Fruit fly (Drosophila melanogaster) whole organism, embryonic: ENCODE results near the gene CG31431.

Source experiments
- B-H1 ChIP-seq: fragments of 200-800 bp; sonication (Bioruptor generic); IDR thresholded peaks from 3 replicates; pipeline ENCODE4 v1.3.6; 2022; ENCODE audit warnings: missing biosample characterization, missing genetic modification characterization
- CG10209 ChIP-seq: fragments of 200-800 bp; sonication (Bioruptor generic); optimal IDR thresholded peaks from 3 replicates; lab custom pipeline; 2017; ENCODE audit warnings: missing biosample characterization, mild to moderate bottlenecking, missing genetic modification characterization, missing genetic modification reagents
- CG10274 ChIP-seq: fragments of 200-800 bp; sonication (Bioruptor generic); optimal IDR thresholded peaks from 3 replicates; lab custom pipeline; 2017; ENCODE audit warnings: missing biosample characterization, mild to moderate bottlenecking, missing genetic modification characterization
- CG11085 ChIP-seq: fragments of 200-800 bp; sonication (Bioruptor generic); IDR thresholded peaks from 2 replicates; pipeline ENCODE4 v1.3.6; 2022; ENCODE audit warnings: missing biosample characterization, missing genetic modification characterization
- CG12155 ChIP-seq: fragments of 200-800 bp; sonication (Bioruptor generic); optimal IDR thresholded peaks from 3 replicates; lab custom pipeline; 2016; ENCODE audit warnings: missing biosample characterization, missing genetic modification characterization
- CG14860 ChIP-seq: fragments of 200-800 bp; sonication (Bioruptor generic); IDR thresholded peaks from 3 replicates; pipeline ENCODE4 v1.3.6; 2022; ENCODE audit warnings: missing biosample characterization, missing genetic modification characterization; ENCODE audit not compliant: partially characterized antibody
- CG2712 ChIP-seq: fragments of 200-800 bp; optimal IDR thresholded peaks from 3 replicates; lab custom pipeline; 2019; ENCODE audit warnings: missing biosample characterization, mild to moderate bottlenecking, missing genetic modification characterization, moderate library complexity
- CG2875 ChIP-seq: fragments of 200-800 bp; sonication (Bioruptor generic); optimal IDR thresholded peaks from 2 replicates; lab custom pipeline; 2017; ENCODE audit warnings: missing biosample characterization, mild to moderate bottlenecking, missing genetic modification characterization, missing genetic modification reagents
- CG32767 ChIP-seq: fragments of 200-800 bp; sonication (Bioruptor generic); IDR thresholded peaks from 2 replicates; pipeline ENCODE4 v1.3.6; 2022; ENCODE audit warnings: missing biosample characterization, missing genetic modification characterization
- CG33213 ChIP-seq: fragments of 200-800 bp; sonication (Bioruptor generic); optimal IDR thresholded peaks from 3 replicates; lab custom pipeline; 2016; ENCODE audit warnings: missing biosample characterization, missing genetic modification characterization
- CG34422 ChIP-seq: fragments of 200-800 bp; sonication (Bioruptor generic); IDR thresholded peaks from 3 replicates; pipeline ENCODE4 v1.3.6; 2022; ENCODE audit warnings: missing biosample characterization, missing genetic modification characterization
- CG42726 ChIP-seq: fragments of 200-800 bp; sonication (Bioruptor generic); IDR thresholded peaks from 2 replicates; pipeline ENCODE4 v1.3.6; 2022; ENCODE audit warnings: missing biosample characterization, missing genetic modification characterization; ENCODE audit not compliant: partially characterized antibody
- CG4617 ChIP-seq: fragments of 200-800 bp; sonication (Bioruptor generic); optimal IDR thresholded peaks from 3 replicates; lab custom pipeline; 2016; ENCODE audit warnings: missing biosample characterization, missing genetic modification characterization, borderline replicate concordance
- CG6175 ChIP-seq: fragments of 200-800 bp; sonication (Bioruptor generic); IDR thresholded peaks from 3 replicates; pipeline ENCODE4 v1.3.6; 2022; ENCODE audit warnings: missing biosample characterization, missing genetic modification characterization
- CG6272 ChIP-seq: fragments of 200-800 bp; sonication (Bioruptor generic); IDR thresholded peaks from 2 replicates; pipeline ENCODE4 v1.3.6; 2022; ENCODE audit warnings: missing biosample characterization, missing genetic modification characterization
- CG7745 ChIP-seq: fragments of 200-800 bp; sonication (Bioruptor generic); optimal IDR thresholded peaks from 2 replicates; lab custom pipeline; 2018; ENCODE audit warnings: missing biosample characterization, mild to moderate bottlenecking, missing genetic modification characterization, moderate library complexity
- CG8281 ChIP-seq: fragments of 200-800 bp; sonication (Bioruptor generic); optimal IDR thresholded peaks from 2 replicates; lab custom pipeline; 2018; ENCODE audit warnings: missing biosample characterization, mild to moderate bottlenecking, missing genetic modification characterization, moderate library complexity
- CG9797 ChIP-seq: fragments of 200-800 bp; sonication (Bioruptor generic); optimal IDR thresholded peaks from 3 replicates; lab custom pipeline; 2018; ENCODE audit warnings: missing biosample characterization, mild to moderate bottlenecking, missing genetic modification characterization
- CTCF ChIP-seq: fragments of 200-800 bp; sonication (Bioruptor generic); optimal IDR thresholded peaks from 2 replicates; lab custom pipeline; 2017; ENCODE audit warnings: missing biosample characterization, mild to moderate bottlenecking, missing genetic modification characterization, moderate library complexity
- CkIIα-i1 ChIP-seq: fragments of 200-800 bp; sonication (Bioruptor generic); IDR thresholded peaks from 2 replicates; pipeline ENCODE4 v1.3.6; 2022; ENCODE audit warnings: missing biosample characterization, missing genetic modification characterization
- Lpt ChIP-seq: fragments of >200 bp; optimal IDR thresholded peaks from 2 replicates; lab custom pipeline; 2018; ENCODE audit warnings: missing biosample characterization, missing genetic modification characterization
- Max ChIP-seq: fragments of 200-800 bp; sonication (Bioruptor generic); optimal IDR thresholded peaks from 2 replicates; lab custom pipeline; 2016; ENCODE audit warnings: missing biosample characterization, mild to moderate bottlenecking, missing genetic modification characterization
- NFAT ChIP-seq: fragments of 200-800 bp; sonication (Bioruptor generic); IDR thresholded peaks from 2 replicates; pipeline ENCODE4 v1.3.6; 2022; ENCODE audit warnings: missing biosample characterization, missing genetic modification characterization
- Nf-YA ChIP-seq: fragments of 200-800 bp; sonication (Bioruptor generic); IDR thresholded peaks from 2 replicates; pipeline ENCODE4 v1.3.6; 2022; ENCODE audit warnings: missing biosample characterization, missing genetic modification characterization
- Nf-YC ChIP-seq: fragments of 200-800 bp; optimal IDR thresholded peaks from 3 replicates; lab custom pipeline; 2019; ENCODE audit warnings: missing biosample characterization, mild to moderate bottlenecking, missing genetic modification characterization, moderate library complexity
- NfI ChIP-seq: fragments of 200-800 bp; sonication (Bioruptor generic); optimal IDR thresholded peaks from 3 replicates; lab custom pipeline; 2018; ENCODE audit warnings: missing biosample characterization, mild to moderate bottlenecking, missing genetic modification characterization, moderate library complexity
- Sox100B ChIP-seq: fragments of 200-800 bp; sonication (Bioruptor generic); optimal IDR thresholded peaks from 3 replicates; lab custom pipeline; 2018; ENCODE audit warnings: missing biosample characterization, mild to moderate bottlenecking, missing genetic modification characterization
- Sry-β ChIP-seq: fragments of 200-800 bp; sonication (Bioruptor generic); optimal IDR thresholded peaks from 2 replicates; lab custom pipeline; 2018; ENCODE audit warnings: missing biosample characterization, mild to moderate bottlenecking, missing genetic modification characterization, moderate library complexity
- TFAM ChIP-seq: fragments of 200-800 bp; sonication (Bioruptor generic); optimal IDR thresholded peaks from 2 replicates; lab custom pipeline; 2017; ENCODE audit warnings: missing biosample characterization, missing genetic modification characterization, inconsistent platforms
- Taf1 ChIP-seq: fragments of 200-800 bp; sonication (Bioruptor generic); IDR thresholded peaks from 2 replicates; pipeline ENCODE4 v1.3.6; 2022; ENCODE audit warnings: missing biosample characterization, missing genetic modification characterization
- ab ChIP-seq: fragments of 200-800 bp; sonication (Bioruptor generic); optimal IDR thresholded peaks from 2 replicates; lab custom pipeline; 2016; ENCODE audit warnings: missing biosample characterization, missing genetic modification characterization
- al ChIP-seq: fragments of 200-800 bp; sonication (Bioruptor generic); IDR thresholded peaks from 2 replicates; pipeline ENCODE4 v1.3.6; 2022; ENCODE audit warnings: missing biosample characterization, missing genetic modification characterization
- ap ChIP-seq: fragments of 200-800 bp; sonication (Bioruptor generic); IDR thresholded peaks from 2 replicates; pipeline ENCODE4 v1.3.6; 2022; ENCODE audit warnings: missing biosample characterization, missing genetic modification characterization
- cad ChIP-seq: fragments of >200 bp; optimal IDR thresholded peaks from 2 replicates; lab custom pipeline; 2017; ENCODE audit warnings: missing biosample characterization, missing genetic modification characterization
- chinmo ChIP-seq: fragments of 200-800 bp; sonication (Bioruptor generic); IDR thresholded peaks from 4 replicates; pipeline ENCODE4 v1.3.6; 2022; ENCODE audit warnings: missing biosample characterization, missing genetic modification characterization; ENCODE audit not compliant: partially characterized antibody
- danr ChIP-seq: fragments of 200-800 bp; sonication (Bioruptor generic); IDR thresholded peaks from 2 replicates; pipeline ENCODE4 v1.3.6; 2022; ENCODE audit warnings: missing biosample characterization, missing genetic modification characterization
- dati ChIP-seq: fragments of 200-800 bp; sonication (Bioruptor generic); IDR thresholded peaks from 2 replicates; pipeline ENCODE4 v1.3.6; 2022; ENCODE audit warnings: missing biosample characterization, missing genetic modification characterization
- disco-r ChIP-seq: fragments of 200-800 bp; sonication (Bioruptor generic); optimal IDR thresholded peaks from 2 replicates; lab custom pipeline; 2016; ENCODE audit warnings: missing biosample characterization, missing genetic modification characterization
- dmrt99B ChIP-seq: fragments of 200-800 bp; sonication (Bioruptor generic); optimal IDR thresholded peaks from 2 replicates; lab custom pipeline; 2018; ENCODE audit warnings: missing biosample characterization, mild to moderate bottlenecking, missing genetic modification characterization, moderate library complexity
- exex ChIP-seq: fragments of 200-800 bp; sonication (Bioruptor generic); optimal IDR thresholded peaks from 4 replicates; lab custom pipeline; 2018; ENCODE audit warnings: missing biosample characterization, mild to moderate bottlenecking, missing genetic modification characterization, moderate library complexity
- hb ChIP-seq: fragments of 200-800 bp; sonication (Bioruptor generic); IDR thresholded peaks from 3 replicates; pipeline ENCODE4 v1.3.6; 2022; ENCODE audit warnings: missing biosample characterization, missing genetic modification characterization; ENCODE audit not compliant: partially characterized antibody
- kah ChIP-seq: fragments of 200-800 bp; sonication (Bioruptor generic); optimal IDR thresholded peaks from 2 replicates; lab custom pipeline; 2018; ENCODE audit warnings: missing biosample characterization, mild to moderate bottlenecking, missing genetic modification characterization
- lilli ChIP-seq: fragments of 200-800 bp; sonication (Bioruptor generic); optimal IDR thresholded peaks from 3 replicates; lab custom pipeline; 2016; ENCODE audit warnings: missing biosample characterization, missing genetic modification characterization
- mirr ChIP-seq: fragments of 200-800 bp; sonication (Bioruptor generic); optimal IDR thresholded peaks from 3 replicates; lab custom pipeline; 2018; ENCODE audit warnings: missing biosample characterization, mild to moderate bottlenecking, missing genetic modification characterization
- nerfin-2 ChIP-seq: fragments of 200-800 bp; sonication (Bioruptor generic); IDR thresholded peaks from 2 replicates; pipeline ENCODE4 v1.3.6; 2022; ENCODE audit warnings: missing biosample characterization, missing genetic modification characterization; ENCODE audit not compliant: partially characterized antibody
- pfk ChIP-seq: fragments of 200-800 bp; sonication (Bioruptor generic); optimal IDR thresholded peaks from 2 replicates; lab custom pipeline; 2018; ENCODE audit warnings: missing biosample characterization, mild to moderate bottlenecking, missing genetic modification characterization, moderate library complexity
- pnt ChIP-seq: fragments of 200-800 bp; sonication (Bioruptor generic); optimal IDR thresholded peaks from 3 replicates; lab custom pipeline; 2016; ENCODE audit warnings: missing biosample characterization, missing genetic modification characterization
- so ChIP-seq: fragments of 200-800 bp; sonication (Bioruptor generic); IDR thresholded peaks from 3 replicates; pipeline ENCODE4 v1.3.6; 2022; ENCODE audit warnings: missing biosample characterization, missing genetic modification characterization
- sob ChIP-seq: fragments of 200-800 bp; sonication (Bioruptor generic); IDR thresholded peaks from 2 replicates; pipeline ENCODE4 v1.3.6; 2022; ENCODE audit warnings: missing biosample characterization, missing genetic modification characterization
- tin ChIP-seq: fragments of 200-800 bp; sonication (Bioruptor generic); optimal IDR thresholded peaks from 3 replicates; lab custom pipeline; 2016; ENCODE audit warnings: missing biosample characterization, missing genetic modification characterization

CG31431 gene

dm6 chr3R:21837069-21837977 is 33.2 kb upstream of the CG31431 start (continued):
- no peak for TF ChIP-seq Taf1 (GFP tag; lab: Robert Waterston, UW)
- no peak for TF ChIP-seq CG32767
- no peak for TF ChIP-seq Lpt (GFP tag; lab: Kevin White, UChicago)
- no peak for TF ChIP-seq lilli (GFP tag; lab: Kevin White, UChicago)
- TF ChIP-seq CG6175 (GFP tag; lab: Robert Waterston, UW): peak; percentile 88
- no peak for TF ChIP-seq CG42726 (GFP tag; lab: Robert Waterston, UW)
- TF ChIP-seq CG14860 (GFP tag; lab: Robert Waterston, UW): no peak
- peak; percentile 34 for TF ChIP-seq CG2712 (tag; lab: Kevin White, UChicago)
- TF ChIP-seq al (GFP tag; lab: Robert Waterston, UW): no peak
- no peak for TF ChIP-seq CkIIα-i1
- TF ChIP-seq mirr: no peak
- no peak for TF ChIP-seq Nf-YA (GFP tag; lab: Robert Waterston, UW)
- no peak for TF ChIP-seq CG12155 (GFP tag; lab: Kevin White, UChicago)
- no peak for TF ChIP-seq danr
- no peak for TF ChIP-seq cad (GFP tag; lab: Kevin White, UChicago)
- TF ChIP-seq nerfin-2 (GFP tag; lab: Robert Waterston, UW): no peak
- TF ChIP-seq TFAM (GFP tag; lab: Kevin White, UChicago): no peak
- TF ChIP-seq CG7745 (tag; lab: Kevin White, UChicago): no peak
- no peak for TF ChIP-seq exex (tag; lab: Kevin White, UChicago)
- TF ChIP-seq ab (GFP tag; lab: Kevin White, UChicago): no peak
- TF ChIP-seq B-H1 (GFP tag; lab: Robert Waterston, UW): 0 out of 3 replicates have a peak, but pooled peaks have one; percentile 28
- no peak for TF ChIP-seq kah (GFP tag; lab: Kevin White, UChicago)
- TF ChIP-seq Nf-YC: no peak
- no peak for TF ChIP-seq CG10209
- no peak for TF ChIP-seq ap (GFP tag; lab: Robert Waterston, UW)
- TF ChIP-seq so (GFP tag; lab: Robert Waterston, UW): no peak
- no peak for TF ChIP-seq hb
- no peak for TF ChIP-seq NFAT
- no peak for TF ChIP-seq CG10274 (GFP tag; lab: Kevin White, UChicago)
- no peak for TF ChIP-seq pnt
- no peak for TF ChIP-seq CG11085 (GFP tag; lab: Robert Waterston, UW)
- TF ChIP-seq CG4617 (GFP tag; lab: Kevin White, UChicago): no peak
- TF ChIP-seq chinmo (GFP tag; lab: Robert Waterston, UW): peak; percentile 77; the same call in 3 of the 4 replicates
- no peak for TF ChIP-seq CG9797 (GFP tag; lab: Kevin White, UChicago)
- TF ChIP-seq tin (GFP tag; lab: Kevin White, UChicago): no peak
- TF ChIP-seq CTCF: no peak
- TF ChIP-seq CG34422 (GFP tag; lab: Robert Waterston, UW): no peak; the same call in 2 of the 3 replicates
- TF ChIP-seq CG6272 (GFP tag; lab: Robert Waterston, UW): no peak
- peak; percentile 78 for TF ChIP-seq Sox100B (GFP tag; lab: Kevin White, UChicago)
- peak; percentile 86 for TF ChIP-seq dmrt99B (tag; lab: Kevin White, UChicago)
- no peak for TF ChIP-seq sob (GFP tag; lab: Robert Waterston, UW)
- TF ChIP-seq Sry-β (GFP tag; lab: Kevin White, UChicago): no peak
- TF ChIP-seq NfI (GFP tag; lab: Kevin White, UChicago): no peak
- TF ChIP-seq CG33213 (GFP tag; lab: Kevin White, UChicago): no peak
- TF ChIP-seq pfk: no peak
- TF ChIP-seq CG8281 (tag; lab: Kevin White, UChicago): no peak
- no peak for TF ChIP-seq dati (GFP tag; lab: Robert Waterston, UW)
- TF ChIP-seq Max (GFP tag; lab: Kevin White, UChicago): no peak
- TF ChIP-seq disco-r (GFP tag; lab: Kevin White, UChicago): no peak
- TF ChIP-seq CG2875 (GFP tag; lab: Kevin White, UChicago): no peak
